Fruit fly (Drosophila melanogaster) whole organism, embryonic: ENCODE results near the gene Ptp4E.
A peak's percentile ranks its signal among the peaks of the same experiment; 100 is the strongest.

Source experiments
- Asciz ChIP-seq: fragments of 200-800 bp; sonication (Bioruptor generic); optimal IDR thresholded peaks from 2 replicates; lab custom pipeline; 2017; ENCODE audit warnings: missing biosample characterization, mild to moderate bottlenecking, missing genetic modification characterization, missing genetic modification reagents
- Atf-2 ChIP-seq: fragments of 200-800 bp; sonication (Bioruptor generic); optimal IDR thresholded peaks from 2 replicates; lab custom pipeline; 2016; ENCODE audit warnings: missing biosample characterization, missing genetic modification characterization
- Awh ChIP-seq: fragments of 200-800 bp; sonication (Bioruptor generic); IDR thresholded peaks from 2 replicates; pipeline ENCODE4, ENCODE4 v1.3.6; 2022; ENCODE audit warnings: missing biosample characterization, missing genetic modification characterization
- C15 ChIP-seq: fragments of 200-800 bp; sonication (Bioruptor generic); IDR thresholded peaks from 3 replicates; pipeline ENCODE4 v1.3.6; 2022; ENCODE audit warnings: missing biosample characterization, missing genetic modification characterization
- CG10654 ChIP-seq: fragments of 200-800 bp; sonication (Bioruptor generic); optimal IDR thresholded peaks from 2 replicates; lab custom pipeline; 2016; ENCODE audit warnings: missing biosample characterization, missing genetic modification characterization
- CG10959 ChIP-seq: fragments of 200-800 bp; sonication (Bioruptor generic); IDR thresholded peaks from 2 replicates; pipeline ENCODE4 v1.3.6; 2022; ENCODE audit warnings: missing biosample characterization, missing genetic modification characterization
- CG11247 ChIP-seq: fragments of 200-800 bp; sonication (Bioruptor generic); IDR thresholded peaks from 2 replicates; pipeline ENCODE4 v1.3.6; 2022; ENCODE audit warnings: missing biosample characterization, missing genetic modification characterization
- CG11695 ChIP-seq: fragments of 200-800 bp; sonication (Bioruptor generic); IDR thresholded peaks from 3 replicates; pipeline ENCODE4 v1.3.6; 2022; ENCODE audit warnings: missing biosample characterization, missing genetic modification characterization
- CG16815 ChIP-seq: fragments of 200-800 bp; sonication (Bioruptor generic); optimal IDR thresholded peaks from 3 replicates; lab custom pipeline; 2017; ENCODE audit warnings: missing biosample characterization, mild to moderate bottlenecking, missing genetic modification characterization
- CG2120 ChIP-seq: fragments of 200-800 bp; sonication (Bioruptor generic); optimal IDR thresholded peaks from 3 replicates; lab custom pipeline; 2016; ENCODE audit warnings: missing biosample characterization, missing genetic modification characterization
- CG30020 ChIP-seq: fragments of 200-800 bp; optimal IDR thresholded peaks from 2 replicates; lab custom pipeline; 2019; ENCODE audit warnings: missing biosample characterization, mild to moderate bottlenecking, missing genetic modification characterization, moderate library complexity
- CG34376 ChIP-seq: fragments of 200-800 bp; sonication (Bioruptor generic); optimal IDR thresholded peaks from 2 replicates; lab custom pipeline; 2018; ENCODE audit warnings: missing biosample characterization, mild to moderate bottlenecking, missing genetic modification characterization
- CG3838 ChIP-seq: fragments of 200-800 bp; sonication (Bioruptor generic); optimal IDR thresholded peaks from 3 replicates; lab custom pipeline; 2016; ENCODE audit warnings: missing biosample characterization, missing genetic modification characterization
- CG6813 ChIP-seq: fragments of 200-800 bp; sonication (Bioruptor generic); optimal IDR thresholded peaks from 2 replicates; lab custom pipeline; 2017; ENCODE audit warnings: missing biosample characterization, missing genetic modification characterization, mild to moderate bottlenecking, moderate library complexity, missing genetic modification reagents
- CG7271 ChIP-seq: fragments of 200-800 bp; sonication (Bioruptor generic); optimal IDR thresholded peaks from 2 replicates; lab custom pipeline; 2018; ENCODE audit warnings: missing biosample characterization, mild to moderate bottlenecking, missing genetic modification characterization, moderate library complexity
- CG7357 ChIP-seq: fragments of 200-800 bp; sonication (Bioruptor generic); IDR thresholded peaks from 3 replicates; pipeline ENCODE4 v1.3.6; 2022; ENCODE audit warnings: missing biosample characterization, missing genetic modification characterization
- CG8290 ChIP-seq, 3 experiments: fragments of 200-800 bp; sonication (Bioruptor generic); optimal IDR thresholded peaks; 2 replicates each; lab custom pipeline; 2016 to 2019; ENCODE audit warnings: missing biosample characterization in 3 of 3, missing genetic modification characterization in 3 of 3, mild to moderate bottlenecking in 2 of 3, moderate library complexity in 1 of 3
- CTCF ChIP-seq: fragments of 200-800 bp; sonication (Bioruptor generic); optimal IDR thresholded peaks from 2 replicates; lab custom pipeline; 2017; ENCODE audit warnings: missing biosample characterization, mild to moderate bottlenecking, missing genetic modification characterization, moderate library complexity
- Dbx ChIP-seq: fragments of 200-800 bp; sonication (Bioruptor generic); IDR thresholded peaks from 3 replicates; pipeline ENCODE4 v1.3.6; 2022; ENCODE audit warnings: missing biosample characterization, missing genetic modification characterization
- Doc2 ChIP-seq: fragments of 200-800 bp; sonication (Bioruptor generic); IDR thresholded peaks from 2 replicates; pipeline ENCODE4 v1.3.6; 2022; ENCODE audit warnings: missing biosample characterization, missing genetic modification characterization
- Dp ChIP-seq: fragments of 200-800 bp; sonication (Bioruptor generic); optimal IDR thresholded peaks from 2 replicates; lab custom pipeline; 2018; ENCODE audit warnings: missing biosample characterization, mild to moderate bottlenecking, missing genetic modification characterization, moderate library complexity
- Fer3 ChIP-seq: fragments of 200-800 bp; sonication (Bioruptor generic); optimal IDR thresholded peaks from 2 replicates; lab custom pipeline; 2018; ENCODE audit warnings: missing biosample characterization, mild to moderate bottlenecking, missing genetic modification characterization, moderate library complexity
- MESR4 ChIP-seq: fragments of 200-800 bp; sonication (Bioruptor generic); optimal IDR thresholded peaks from 2 replicates; lab custom pipeline; 2018; ENCODE audit warnings: missing biosample characterization, mild to moderate bottlenecking, missing genetic modification characterization, moderate library complexity
- Nf-YA ChIP-seq: fragments of 200-800 bp; sonication (Bioruptor generic); IDR thresholded peaks from 2 replicates; pipeline ENCODE4 v1.3.6; 2022; ENCODE audit warnings: missing biosample characterization, missing genetic modification characterization
- Rfx ChIP-seq: fragments of 200-800 bp; sonication (Bioruptor generic); IDR thresholded peaks from 2 replicates; pipeline ENCODE4 v1.3.6; 2022; ENCODE audit warnings: missing biosample characterization, missing genetic modification characterization
- Spps ChIP-seq: fragments of 200-800 bp; sonication (Bioruptor generic); optimal IDR thresholded peaks from 2 replicates; lab custom pipeline; 2018; ENCODE audit warnings: missing biosample characterization, mild to moderate bottlenecking, missing genetic modification characterization
- Sry-δ ChIP-seq: fragments of 200-800 bp; sonication (Bioruptor generic); optimal IDR thresholded peaks from 2 replicates; lab custom pipeline; 2016; ENCODE audit warnings: missing biosample characterization, missing genetic modification characterization
- TFAM ChIP-seq: fragments of 200-800 bp; sonication (Bioruptor generic); optimal IDR thresholded peaks from 2 replicates; lab custom pipeline; 2017; ENCODE audit warnings: missing biosample characterization, missing genetic modification characterization, inconsistent platforms
- ac ChIP-seq: fragments of 200-800 bp; sonication (Bioruptor generic); optimal IDR thresholded peaks from 3 replicates; lab custom pipeline; 2017; ENCODE audit warnings: missing biosample characterization, mild to moderate bottlenecking, missing genetic modification characterization
- ase ChIP-seq: fragments of 200-800 bp; sonication (Bioruptor generic); IDR thresholded peaks from 3 replicates; pipeline ENCODE4 v1.3.6; 2022; ENCODE audit warnings: missing biosample characterization, missing genetic modification characterization
- ato ChIP-seq: fragments of 200-800 bp; sonication (Bioruptor generic); IDR thresholded peaks from 2 replicates; pipeline ENCODE4 v1.3.6; 2022; ENCODE audit warnings: missing biosample characterization, missing genetic modification characterization; ENCODE audit not compliant: partially characterized antibody
- bcd ChIP-seq: fragments of 200-800 bp; sonication (Bioruptor generic); optimal IDR thresholded peaks from 2 replicates; lab custom pipeline; 2017; ENCODE audit warnings: missing biosample characterization, mild to moderate bottlenecking, missing genetic modification characterization
- cg ChIP-seq: fragments of 200-800 bp; sonication (Bioruptor generic); optimal IDR thresholded peaks from 3 replicates; lab custom pipeline; 2019; ENCODE audit warnings: missing biosample characterization, mild to moderate bottlenecking, missing genetic modification characterization, moderate library complexity
- crp ChIP-seq, 2 experiments: fragments of 200-800 bp; sonication (Bioruptor generic); optimal IDR thresholded peaks; 2 replicates in 1 of 2; 3 replicates in 1 of 2; lab custom pipeline; 2017; ENCODE audit warnings: missing biosample characterization in 2 of 2, missing genetic modification characterization in 2 of 2, mild to moderate bottlenecking in 1 of 2, moderate library complexity in 1 of 2
- dmrt99B ChIP-seq: fragments of 200-800 bp; sonication (Bioruptor generic); optimal IDR thresholded peaks from 2 replicates; lab custom pipeline; 2018; ENCODE audit warnings: missing biosample characterization, mild to moderate bottlenecking, missing genetic modification characterization, moderate library complexity
- eyg ChIP-seq: fragments of 200-800 bp; sonication (Bioruptor generic); optimal IDR thresholded peaks from 3 replicates; lab custom pipeline; 2016; ENCODE audit warnings: missing biosample characterization, missing genetic modification characterization
- fd102C ChIP-seq: fragments of 200-800 bp; sonication (Bioruptor generic); optimal IDR thresholded peaks from 2 replicates; lab custom pipeline; 2018; ENCODE audit warnings: missing biosample characterization, mild to moderate bottlenecking, missing genetic modification characterization, moderate library complexity
- gsb-n ChIP-seq: fragments of 200-800 bp; sonication (Bioruptor generic); optimal IDR thresholded peaks from 3 replicates; lab custom pipeline; 2018; ENCODE audit warnings: missing biosample characterization, mild to moderate bottlenecking, missing genetic modification characterization
- jumu ChIP-seq: fragments of 200-800 bp; sonication (Bioruptor generic); optimal IDR thresholded peaks from 3 replicates; lab custom pipeline; 2016; ENCODE audit warnings: missing biosample characterization, missing genetic modification characterization
- kah ChIP-seq: fragments of 200-800 bp; sonication (Bioruptor generic); optimal IDR thresholded peaks from 2 replicates; lab custom pipeline; 2018; ENCODE audit warnings: missing biosample characterization, mild to moderate bottlenecking, missing genetic modification characterization
- ken ChIP-seq: fragments of 200-800 bp; sonication (Bioruptor generic); IDR thresholded peaks from 3 replicates; pipeline ENCODE4 v1.3.6; 2022; ENCODE audit warnings: missing biosample characterization, missing genetic modification characterization
- lbe ChIP-seq: fragments of 200-800 bp; sonication (Bioruptor generic); optimal IDR thresholded peaks from 2 replicates; lab custom pipeline; 2016; ENCODE audit warnings: missing biosample characterization, mild to moderate bottlenecking, missing genetic modification characterization
- nom ChIP-seq: fragments of 200-800 bp; sonication (Bioruptor generic); optimal IDR thresholded peaks from 2 replicates; lab custom pipeline; 2017; ENCODE audit warnings: missing biosample characterization, missing genetic modification characterization, mild to moderate bottlenecking, moderate library complexity, missing genetic modification reagents
- pros ChIP-seq: fragments of 200-800 bp; sonication (Bioruptor generic); optimal IDR thresholded peaks from 3 replicates; lab custom pipeline; 2019; ENCODE audit warnings: missing biosample characterization, mild to moderate bottlenecking, missing genetic modification characterization, moderate library complexity
- pzg ChIP-seq: fragments of 200-800 bp; sonication (Bioruptor generic); optimal IDR thresholded peaks from 3 replicates; lab custom pipeline; 2018; ENCODE audit warnings: missing biosample characterization, mild to moderate bottlenecking, missing genetic modification characterization, moderate library complexity
- ranshi ChIP-seq: fragments of 200-800 bp; sonication (Bioruptor generic); IDR thresholded peaks from 2 replicates; pipeline ENCODE4 v1.3.6; 2022; ENCODE audit warnings: missing biosample characterization, missing genetic modification characterization
- sens ChIP-seq: fragments of 200-800 bp; sonication (Bioruptor generic); peaks from one replicate; lab custom pipeline; 2016; ENCODE audit warnings: missing biosample characterization, missing genetic modification characterization
- sima ChIP-seq: fragments of 200-800 bp; sonication (Bioruptor generic); optimal IDR thresholded peaks from 2 replicates; lab custom pipeline; 2016; ENCODE audit warnings: missing biosample characterization, missing genetic modification characterization
- tna ChIP-seq: fragments of 200-800 bp; sonication (Bioruptor generic); IDR thresholded peaks from 2 replicates; pipeline ENCODE4 v1.3.6; 2022; ENCODE audit warnings: missing biosample characterization, missing genetic modification characterization; ENCODE audit not compliant: partially characterized antibody
- twi ChIP-seq: fragments of 200-800 bp; optimal IDR thresholded peaks from 2 replicates; lab custom pipeline; 2019; ENCODE audit warnings: missing biosample characterization, mild to moderate bottlenecking, missing genetic modification characterization, moderate library complexity

The Ptp4E gene

dm6 chrX:4935979-4936843, 2.7 kb upstream of the Ptp4E start (continued):
- TF ChIP-seq Doc2 (no peak), Spps (no peak), twi (tag; lab: Kevin White, UChicago) (peak; percentile 51), lbe (GFP tag; lab: Kevin White, UChicago) (peak; percentile 16), Awh (GFP tag; lab: Robert Waterston, UW) (no peak), CTCF (GFP tag; lab: Kevin White, UChicago) (no peak), CG7357 (GFP tag; lab: Robert Waterston, UW) (no peak), CG7271 (no peak), Rfx (GFP tag; lab: Robert Waterston, UW) (no peak), tna (no peak), CG10959 (GFP tag; lab: Robert Waterston, UW) (no peak), ac (GFP tag; lab: Kevin White, UChicago) (no peak), ranshi (GFP tag; lab: Robert Waterston, UW) (no peak), gsb-n (tag; lab: Kevin White, UChicago) (no peak), Dp (GFP tag; lab: Kevin White, UChicago) (no peak), ato (no peak), C15 (GFP tag; lab: Robert Waterston, UW) (no peak), jumu (GFP tag; lab: Kevin White, UChicago) (no peak), MESR4 (GFP tag; lab: Kevin White, UChicago) (peak; percentile 0), pzg (peak; percentile 57), eyg (GFP tag; lab: Kevin White, UChicago) (no peak), CG34376 (GFP tag; lab: Kevin White, UChicago) (no peak), bcd (no peak), Asciz (GFP tag; lab: Kevin White, UChicago) (peak; percentile 43), Fer3 (tag; lab: Kevin White, UChicago) (no peak), CG16815 (GFP tag; lab: Kevin White, UChicago) (no peak), CG11695 (GFP tag; lab: Robert Waterston, UW) (no peak), CG6813 (GFP tag; lab: Kevin White, UChicago) (peak; percentile 2), CG2120 (GFP tag; lab: Kevin White, UChicago) (no peak), CG8290 (GFP tag; optimal IDR thresholded peaks at IDR 0.05; lab: Kevin White, UChicago) (peak; percentile 88), CG8290 (tag; optimal IDR thresholded peaks at IDR 0.05; lab: Kevin White, UChicago) (peak; percentile 87 to 88), pros (GFP tag; lab: Kevin White, UChicago) (no peak), ken (no peak), Nf-YA (GFP tag; lab: Robert Waterston, UW) (no peak), sima (GFP tag; lab: Kevin White, UChicago) (no peak), Atf-2 (no peak), CG10654 (no peak), nom (GFP tag; lab: Kevin White, UChicago) (peak; percentile 19), Sry-δ (GFP tag; lab: Kevin White, UChicago) (peak; percentile 88), CG3838 (no peak), sens (GFP tag; lab: Kevin White, UChicago) (peak; percentile 91), TFAM (GFP tag; lab: Kevin White, UChicago) (no peak), dmrt99B (tag; lab: Kevin White, UChicago) (peak; percentile 23), kah (GFP tag; lab: Kevin White, UChicago) (no peak), crp (GFP tag; optimal IDR thresholded peaks at IDR 0.05; lab: Kevin White, UChicago) (peak in 1 of 2 experiments; percentile 58), fd102C (GFP tag; lab: Kevin White, UChicago) (no peak), cg (GFP tag; lab: Kevin White, UChicago) (peak; percentile 57), Dbx (GFP tag; lab: Robert Waterston, UW) (no peak), CG11247 (no peak), ase (no peak), CG30020 (peak; percentile 6)
